Worm (Caenorhabditis elegans): ENCODE results near the gene F38B7.11.

The F38B7.11 gene

ce11 chrV:11508773-11509172 is 38.1 kb upstream of the F38B7.11 start, which contains the start of gene ttll-5 (continued):
- TF ChIP-seq nfya-1 (tag; optimal IDR thresholded peaks at IDR 0.05; ENCODE audit: borderline replicate concordance, insufficient read depth) (no peak), lag-1 (GFP tag; IDR thresholded peaks at IDR 0.05) (no peak), xnd-1 (tag; optimal IDR thresholded peaks at IDR 0.05) (no peak), hmg-20 (GFP tag; IDR thresholded peaks at IDR 0.05) (no peak)

- TF ChIP-seq snpc-4 (GFP tag; optimal IDR thresholded peaks at IDR 0.05) (no peak), snpc-4 (tag; optimal IDR thresholded peaks at IDR 0.05) (no peak), F57C9.4 (tag; optimal IDR thresholded peaks at IDR 0.05) (no peak), akir-1 (GFP tag; optimal IDR thresholded peaks at IDR 0.05) (no peak), lir-1 (GFP tag; conservative IDR thresholded peaks at IDR 0.05) (no peak), egl-18 (GFP tag; IDR thresholded peaks at IDR 0.05) (no peak), madf-3 (GFP tag; IDR thresholded peaks at IDR 0.05) (no peak), hsf-1 (GFP tag; IDR thresholded peaks at IDR 0.05) (no peak), rec-8 (tag; optimal IDR thresholded peaks at IDR 0.05) (no peak), F37B4.10 (GFP tag; IDR thresholded peaks at IDR 0.05) (no peak), lag-1 (GFP tag; IDR thresholded peaks at IDR 0.05) (no peak), zim-3 (tag; optimal IDR thresholded peaks at IDR 0.05) (no peak), ZK185.1 (tag; optimal IDR thresholded peaks at IDR 0.05; ENCODE audit: poor library complexity, severe bottlenecking) (no peak), lin-35 (GFP tag; optimal IDR thresholded peaks at IDR 0.05) (no peak), ceh-91 (GFP tag; IDR thresholded peaks at IDR 0.05) (no peak), D2030.7 (GFP tag; IDR thresholded peaks at IDR 0.05) (no peak), tbx-9 (tag; optimal IDR thresholded peaks at IDR 0.05; ENCODE audit: borderline replicate concordance) (no peak), gei-17 (GFP tag; optimal IDR thresholded peaks at IDR 0.05) (no peak)
Measured at ce11 chrV:11513432-11513831, 33.5 kb upstream of the F38B7.11 start, which contains the start of gene C55A6.3. Gene C55A6.3 (minus strand): TSS chrV:11513532.

- TF ChIP-seq F57C9.4 (tag; optimal IDR thresholded peaks at IDR 0.05), result no peak
- no peak for TF ChIP-seq lsl-1 (GFP tag; optimal IDR thresholded peaks at IDR 0.05)
- no peak for TF ChIP-seq attf-5 (GFP tag; optimal IDR thresholded peaks at IDR 0.05)
- no peak for TF ChIP-seq mes-4 (tag; optimal IDR thresholded peaks at IDR 0.05)
- no peak for TF ChIP-seq sea-2 (GFP tag; IDR thresholded peaks at IDR 0.05)
- TF ChIP-seq mcd-1 (GFP tag; IDR thresholded peaks at IDR 0.05), result no peak
- TF ChIP-seq hlh-26 (GFP tag; conservative IDR thresholded peaks at IDR 0.05), result no peak
- no peak for TF ChIP-seq pbrm-1 (GFP tag; IDR thresholded peaks at IDR 0.05)
- TF ChIP-seq tbp1 (GFP tag; optimal IDR thresholded peaks at IDR 0.05), result no peak
- TF ChIP-seq ekl-4 (GFP tag; IDR thresholded peaks at IDR 0.05), result no peak
- no peak for TF ChIP-seq nhr-120 (GFP tag; IDR thresholded peaks at IDR 0.05)
Measured at ce11 chrV:11514677-11515076, 32.2 kb upstream of the F38B7.11 start, which contains the start of gene C55A6.6. Gene C55A6.6 (minus strand): TSS chrV:11514737.

- TF ChIP-seq lag-1 (GFP tag; IDR thresholded peaks at IDR 0.05) (0 out of 2 replicates have a peak, but pooled peaks have one; percentile 27), lsy-27 (tag; optimal IDR thresholded peaks at IDR 0.05; ENCODE audit: borderline replicate concordance, insufficient read depth) (no peak)
Measured at ce11 chrV:11515145-11515544, 31.8 kb upstream of the F38B7.11 start.

- TF ChIP-seq efl-1 (GFP tag; optimal IDR thresholded peaks at IDR 0.05), result no peak
- no peak for TF ChIP-seq ceh-79 (tag; optimal IDR thresholded peaks at IDR 0.05)
- TF ChIP-seq Y53G8AR.9 (GFP tag; conservative IDR thresholded peaks at IDR 0.05), result no peak
- TF ChIP-seq F57C9.4 (tag; optimal IDR thresholded peaks at IDR 0.05), result no peak
- no peak for TF ChIP-seq K12H6.12 (tag; optimal IDR thresholded peaks at IDR 0.05)
- TF ChIP-seq lin-40 (tag; optimal IDR thresholded peaks at IDR 0.05), result no peak
- TF ChIP-seq unc-130 (GFP tag; optimal IDR thresholded peaks at IDR 0.05), result no peak
- TF ChIP-seq xnd-1 (tag; optimal IDR thresholded peaks at IDR 0.05), result no peak
Measured at ce11 chrV:11516141-11516591, 30.7 kb upstream of the F38B7.11 start, which contains the start of gene sdz-8. Gene sdz-8 (minus strand): TSS chrV:11516191.

Measured in whole organism, young adult.